Fruit fly (Drosophila melanogaster) whole organism, prepupa: Measurements from ENCODE around the gene Hand.
A peak's percentile ranks its signal among the peaks of the same experiment; 100 is the strongest.

Experiments used
- Blimp-1 ChIP-seq: fragments of 200-800 bp; sonication (Bioruptor generic); optimal IDR thresholded peaks from 3 replicates; lab custom pipeline; 2017; ENCODE audit warnings: missing biosample characterization, missing genetic modification characterization, mild to moderate bottlenecking, moderate library complexity, missing genetic modification reagents
- CG10631 ChIP-seq: fragments of 200-800 bp; sonication (Bioruptor generic); optimal IDR thresholded peaks from 2 replicates; lab custom pipeline; 2016; ENCODE audit warnings: missing biosample characterization, missing genetic modification characterization
- CG11294 ChIP-seq: fragments of 200-800 bp; sonication (Bioruptor generic); IDR thresholded peaks from 2 replicates; pipeline ENCODE4 v1.3.6; 2022; ENCODE audit warnings: missing biosample characterization, missing genetic modification characterization
- CG15336 ChIP-seq: fragments of 200-800 bp; sonication (Bioruptor generic); IDR thresholded peaks from 2 replicates; pipeline ENCODE4 v1.3.6; 2022; ENCODE audit warnings: missing biosample characterization, missing genetic modification characterization
- CG16779 ChIP-seq: fragments of 200-800 bp; sonication (Bioruptor generic); optimal IDR thresholded peaks from 3 replicates; lab custom pipeline; 2017; ENCODE audit warnings: missing biosample characterization, mild to moderate bottlenecking, missing genetic modification characterization
- CG3032 ChIP-seq: fragments of 200-800 bp; optimal IDR thresholded peaks from 2 replicates; lab custom pipeline; 2019; ENCODE audit warnings: missing biosample characterization, mild to moderate bottlenecking, missing genetic modification characterization, moderate library complexity
- CG31627 ChIP-seq: fragments of 200-800 bp; sonication (Bioruptor generic); optimal IDR thresholded peaks from 3 replicates; lab custom pipeline; 2016; ENCODE audit warnings: missing biosample characterization, missing genetic modification characterization
- CG32006 ChIP-seq: fragments of 200-800 bp; sonication (Bioruptor generic); optimal IDR thresholded peaks from 3 replicates; lab custom pipeline; 2017; ENCODE audit warnings: missing biosample characterization, mild to moderate bottlenecking, missing genetic modification characterization
- CG34406 ChIP-seq: fragments of 200-800 bp; sonication (Bioruptor generic); optimal IDR thresholded peaks from 3 replicates; lab custom pipeline; 2016; ENCODE audit warnings: missing biosample characterization, missing genetic modification characterization
- CG3919 ChIP-seq: fragments of 200-800 bp; sonication (Bioruptor generic); optimal IDR thresholded peaks from 3 replicates; lab custom pipeline; 2016; ENCODE audit warnings: missing biosample characterization, missing genetic modification characterization
- CG6163 ChIP-seq: fragments of 200-800 bp; sonication (Bioruptor generic); IDR thresholded peaks from 3 replicates; pipeline ENCODE4 v1.3.6; 2022; ENCODE audit warnings: missing biosample characterization, missing genetic modification characterization
- CG6808 ChIP-seq: fragments of 200-800 bp; sonication (Bioruptor generic); optimal IDR thresholded peaks from 3 replicates; lab custom pipeline; 2017; ENCODE audit warnings: missing biosample characterization, missing genetic modification characterization, mild to moderate bottlenecking, moderate library complexity, missing genetic modification reagents
- CG8119 ChIP-seq: fragments of 200-800 bp; sonication (Bioruptor generic); IDR thresholded peaks from 3 replicates; pipeline ENCODE4 v1.3.6; 2022; ENCODE audit warnings: missing biosample characterization, missing genetic modification characterization
- CG8632 ChIP-seq: fragments of 200-800 bp; sonication (Bioruptor generic); optimal IDR thresholded peaks from 3 replicates; lab custom pipeline; 2016; ENCODE audit warnings: missing biosample characterization, missing genetic modification characterization
- Eip78C ChIP-seq: fragments of 200-800 bp; sonication (Bioruptor generic); peaks from one replicate; lab custom pipeline; 2016; ENCODE audit warnings: missing biosample characterization, missing genetic modification characterization
- Eip93F ChIP-seq: fragments of 200-800 bp; sonication (Bioruptor generic); optimal IDR thresholded peaks from 2 replicates; lab custom pipeline; 2016; ENCODE audit warnings: missing biosample characterization, mild to moderate bottlenecking, missing genetic modification characterization
- Ets21C ChIP-seq: fragments of 200-800 bp; sonication (Bioruptor generic); optimal IDR thresholded peaks from 3 replicates; lab custom pipeline; 2016; ENCODE audit warnings: missing biosample characterization, missing genetic modification characterization
- Ets96B ChIP-seq: fragments of 200-800 bp; optimal IDR thresholded peaks from 2 replicates; lab custom pipeline; 2019; ENCODE audit warnings: missing biosample characterization, mild to moderate bottlenecking, missing genetic modification characterization, moderate library complexity
- Gug ChIP-seq: fragments of 200-800 bp; sonication (Bioruptor generic); IDR thresholded peaks from 2 replicates; pipeline ENCODE4 v1.3.6; 2022; ENCODE audit warnings: missing biosample characterization, missing genetic modification characterization
- Hr39 ChIP-seq: fragments of 200-800 bp; sonication (Bioruptor generic); optimal IDR thresholded peaks from 2 replicates; lab custom pipeline; 2016; ENCODE audit warnings: missing biosample characterization, missing genetic modification characterization
- Met ChIP-seq: fragments of 200-800 bp; sonication (Bioruptor generic); optimal IDR thresholded peaks from 3 replicates; lab custom pipeline; 2016; ENCODE audit warnings: missing biosample characterization, missing genetic modification characterization
- Sox14 ChIP-seq: fragments of 200-800 bp; sonication (Bioruptor generic); optimal IDR thresholded peaks from 3 replicates; lab custom pipeline; 2016; ENCODE audit warnings: missing biosample characterization, missing genetic modification characterization
- Sox15 ChIP-seq: fragments of 200-800 bp; sonication (Bioruptor generic); optimal IDR thresholded peaks from 3 replicates; lab custom pipeline; 2016; ENCODE audit warnings: missing biosample characterization, missing genetic modification characterization
- achi ChIP-seq: fragments of 200-800 bp; sonication (Bioruptor generic); optimal IDR thresholded peaks from 3 replicates; lab custom pipeline; 2016; ENCODE audit warnings: missing biosample characterization, missing genetic modification characterization
- acj6 ChIP-seq: fragments of 200-800 bp; sonication (Bioruptor generic); optimal IDR thresholded peaks from 3 replicates; lab custom pipeline; 2016; ENCODE audit warnings: missing biosample characterization, missing genetic modification characterization
- cyc ChIP-seq: fragments of 200-800 bp; sonication (Bioruptor generic); optimal IDR thresholded peaks from 3 replicates; lab custom pipeline; 2016; ENCODE audit warnings: missing biosample characterization, missing genetic modification characterization
- dsx ChIP-seq: fragments of 200-800 bp; optimal IDR thresholded peaks from 3 replicates; lab custom pipeline; 2019; ENCODE audit warnings: missing biosample characterization, mild to moderate bottlenecking, missing genetic modification characterization, moderate library complexity; ENCODE audit not compliant: poor library complexity, severe bottlenecking
- eg ChIP-seq: fragments of 200-800 bp; sonication (Bioruptor generic); IDR thresholded peaks from 3 replicates; pipeline ENCODE4 v1.3.6; 2022; ENCODE audit warnings: missing biosample characterization, missing genetic modification characterization
- esn ChIP-seq: fragments of 200-800 bp; sonication (Bioruptor generic); optimal IDR thresholded peaks from 2 replicates; lab custom pipeline; 2016; ENCODE audit warnings: missing biosample characterization, mild to moderate bottlenecking, missing genetic modification characterization, moderate library complexity
- fd59A ChIP-seq: fragments of 200-800 bp; sonication (Bioruptor generic); optimal IDR thresholded peaks from 2 replicates; lab custom pipeline; 2017; ENCODE audit warnings: missing biosample characterization, mild to moderate bottlenecking, missing genetic modification characterization, missing genetic modification reagents
- fkh ChIP-seq: fragments of 200-800 bp; sonication (Bioruptor generic); optimal IDR thresholded peaks from 3 replicates; lab custom pipeline; 2017; ENCODE audit warnings: missing biosample characterization, mild to moderate bottlenecking, missing genetic modification characterization, moderate library complexity
- lz ChIP-seq: fragments of 200-800 bp; sonication (Bioruptor generic); optimal IDR thresholded peaks from 3 replicates; lab custom pipeline; 2016; ENCODE audit warnings: missing biosample characterization, missing genetic modification characterization
- net ChIP-seq: fragments of 200-800 bp; sonication (Bioruptor generic); optimal IDR thresholded peaks from 3 replicates; lab custom pipeline; 2016; ENCODE audit warnings: missing biosample characterization, missing genetic modification characterization
- pdm3 ChIP-seq: fragments of 200-800 bp; sonication (Bioruptor generic); optimal IDR thresholded peaks from 3 replicates; lab custom pipeline; 2016; ENCODE audit warnings: missing biosample characterization, missing genetic modification characterization
- spab ChIP-seq: fragments of 200-800 bp; sonication (Bioruptor generic); optimal IDR thresholded peaks from 2 replicates; lab custom pipeline; 2017; ENCODE audit warnings: missing biosample characterization, mild to moderate bottlenecking, missing genetic modification characterization, missing genetic modification reagents
- ss ChIP-seq, 2 experiments: fragments of 200-800 bp; sonication (Bioruptor generic); optimal IDR thresholded peaks; 2 replicates in 1 of 2; 3 replicates in 1 of 2; lab custom pipeline; 2017 to 2018; ENCODE audit warnings: mild to moderate bottlenecking in 2 of 2, missing biosample characterization in 2 of 2, missing genetic modification characterization in 2 of 2, moderate library complexity in 1 of 2
- svp ChIP-seq: fragments of 200-800 bp; sonication (Bioruptor generic); peaks from one replicate; lab custom pipeline; 2016; ENCODE audit warnings: missing biosample characterization, missing genetic modification characterization
- topi ChIP-seq: fragments of 200-800 bp; sonication (Bioruptor generic); optimal IDR thresholded peaks from 3 replicates; lab custom pipeline; 2016; ENCODE audit warnings: missing biosample characterization, missing genetic modification characterization

Gene Hand

DNA sequence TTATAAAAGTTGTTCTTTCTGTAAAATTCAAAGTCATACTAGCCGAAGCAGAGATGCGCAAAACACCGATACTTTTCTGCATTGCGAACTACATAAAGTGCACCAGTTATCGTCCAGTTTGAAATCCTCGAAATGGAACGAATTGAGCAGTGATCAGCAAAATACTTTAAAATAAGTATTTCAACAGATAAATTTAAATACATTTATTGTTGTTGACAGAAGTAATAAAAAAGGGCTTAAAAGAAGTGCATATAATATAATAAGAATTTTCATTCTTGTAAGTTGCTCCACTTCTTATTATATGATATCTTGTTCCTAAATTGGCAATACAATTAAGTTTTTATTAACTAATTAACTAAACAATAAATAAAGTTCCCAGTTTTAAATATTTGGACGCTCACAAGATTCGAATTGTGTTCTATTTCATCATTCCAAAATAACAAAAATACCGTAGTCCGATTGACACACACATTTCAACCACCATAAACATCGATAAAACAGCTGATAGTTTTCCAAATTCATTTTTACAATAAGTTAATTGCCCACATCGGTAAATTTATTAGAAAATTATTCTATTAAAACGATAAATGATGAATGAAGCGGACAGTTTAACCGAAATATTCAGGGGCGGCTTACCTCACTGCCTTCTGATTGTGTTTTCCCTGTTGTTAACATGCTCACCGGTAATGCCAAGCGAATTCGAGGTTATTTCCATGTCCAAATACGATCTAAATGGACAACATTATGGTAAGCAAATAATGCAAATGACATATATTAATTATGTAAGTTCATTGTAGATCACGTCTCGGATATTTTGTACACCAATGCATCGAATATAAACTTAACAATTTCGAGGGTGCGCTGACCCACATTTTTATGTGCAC, 19.4 kb upstream of the Hand start, which contains the start of the genes Usp14 and CG4972:
Gene Usp14, minus strand, starts transcription at position 70 of the 884 bp plus-strand sequence.
Gene CG4972, plus strand, starts transcription at position 466 of the 884 bp plus-strand sequence.
- TF ChIP-seq CG3032 (tag; lab: Kevin White, UChicago): peak; percentile 34
- peak; percentile 6 for TF ChIP-seq esn (GFP tag; lab: Kevin White, UChicago)
- peak; percentile 25 for TF ChIP-seq fkh (GFP tag; lab: Kevin White, UChicago)
- peak; percentile 22 for TF ChIP-seq cyc (GFP tag; lab: Kevin White, UChicago)
- peak; percentile 21 for TF ChIP-seq Sox14 (GFP tag; lab: Kevin White, UChicago)
- TF ChIP-seq eg (GFP tag; lab: Robert Waterston, UW): no peak
- TF ChIP-seq Ets21C: no peak
- TF ChIP-seq topi: peak; percentile 26

DNA sequence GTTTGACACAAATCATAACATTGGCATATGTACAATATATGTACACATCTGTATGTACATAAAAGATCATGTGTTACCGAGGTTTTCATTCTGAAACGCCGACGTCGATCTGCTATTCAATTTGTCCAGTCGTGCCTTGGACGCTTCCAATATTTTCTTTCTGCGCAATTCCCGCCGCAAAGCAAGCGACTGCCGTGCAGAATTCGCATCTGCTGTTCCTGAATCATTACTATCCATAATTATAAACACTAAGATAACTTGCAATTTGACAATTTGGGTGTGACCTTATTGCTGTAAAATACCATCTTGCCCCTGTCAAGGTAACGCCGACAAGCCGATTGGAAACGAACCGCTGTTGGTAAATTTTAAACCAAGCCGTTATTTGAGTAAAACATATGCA, 16.6 kb upstream of the Hand start:
- TF ChIP-seq Sox15 (GFP tag; lab: Kevin White, UChicago) (no peak), CG11294 (no peak), Eip93F (GFP tag; lab: Kevin White, UChicago) (no peak), CG3919 (GFP tag; lab: Kevin White, UChicago) (no peak), CG6808 (GFP tag; lab: Kevin White, UChicago) (no peak), fkh (GFP tag; lab: Kevin White, UChicago) (peak; percentile 69), cyc (GFP tag; lab: Kevin White, UChicago) (no peak), CG8119 (GFP tag; lab: Robert Waterston, UW) (no peak)

DNA sequence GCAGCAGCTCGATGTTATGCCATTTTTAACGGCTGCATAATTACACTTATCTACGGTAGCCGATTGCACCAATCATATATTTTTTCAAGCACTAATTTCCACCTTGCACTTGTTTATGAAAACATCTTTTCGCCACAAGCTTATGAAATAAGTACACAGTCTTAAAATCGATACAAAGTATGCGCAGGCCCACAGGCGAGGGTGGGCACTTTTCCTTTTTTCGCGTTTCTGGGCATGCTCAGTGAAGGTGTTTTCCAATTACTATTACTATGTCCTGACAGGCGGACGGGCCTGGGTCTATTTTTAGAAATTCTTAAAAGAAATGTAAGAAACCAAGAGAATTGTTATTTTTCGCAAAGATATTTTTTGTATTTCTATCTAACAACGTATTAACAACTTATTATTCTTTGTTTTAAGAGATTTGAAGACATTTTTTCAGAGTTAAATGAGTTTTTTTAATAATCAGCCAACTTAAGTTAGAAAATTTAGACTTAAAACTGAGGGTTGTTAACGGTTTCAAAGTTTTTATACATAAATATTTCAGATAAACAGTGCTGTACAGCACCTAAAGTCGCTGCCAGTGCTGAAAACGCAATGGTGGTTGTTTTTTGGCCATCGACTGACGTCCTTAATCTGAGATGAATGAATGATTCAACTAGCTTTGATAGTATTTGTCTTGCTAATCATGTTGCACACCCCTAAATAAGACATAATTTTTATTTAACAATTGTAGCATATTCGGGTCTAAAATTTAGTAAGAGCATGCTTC, 15.6 kb upstream of the Hand start, which contains the start of gene Cdk5alpha:
Gene Cdk5alpha, minus strand, starts transcription at position 343 of the 769 bp plus-strand sequence.
- TF ChIP-seq CG3032 (tag; lab: Kevin White, UChicago) (no peak), topi (peak; percentile 1), esn (GFP tag; lab: Kevin White, UChicago) (peak; percentile 3)

DNA sequence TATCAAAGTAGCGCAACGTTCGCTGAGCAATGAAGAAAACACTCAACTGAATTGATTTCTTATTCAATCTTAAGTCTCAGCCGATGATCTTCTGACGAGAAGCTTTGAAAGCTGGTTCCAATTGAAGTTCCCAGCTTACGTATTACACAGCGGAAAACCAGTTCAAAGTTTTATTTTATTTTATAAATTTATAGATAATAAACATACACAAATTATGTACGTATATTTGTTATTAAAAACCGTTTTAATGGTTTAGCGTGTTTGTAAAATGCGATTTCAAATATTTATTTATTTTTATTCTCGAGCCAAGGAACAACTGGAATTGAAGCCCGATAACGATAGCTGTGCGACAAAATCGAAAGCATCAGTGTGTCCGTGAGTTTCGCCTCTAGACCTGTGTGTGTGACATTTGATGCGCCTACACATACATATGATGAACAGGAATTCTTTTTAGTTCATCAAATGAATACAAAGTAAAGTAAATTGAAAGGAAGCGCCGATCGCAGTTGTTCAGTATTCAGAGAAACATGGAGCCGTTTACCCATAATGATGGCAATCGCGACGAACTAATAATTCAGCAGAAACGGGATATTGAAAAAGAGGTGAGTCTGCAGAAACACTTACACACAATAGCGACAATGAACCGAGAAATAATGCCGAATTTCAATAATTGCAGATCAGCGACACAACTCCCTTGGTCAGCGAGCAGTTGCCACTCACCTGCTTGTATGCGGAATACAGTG, 11.5 kb upstream of the Hand start, which contains the start of the genes CG5390 and CG4968:
Gene CG5390, minus strand, starts transcription at position 77 of the 743 bp plus-strand sequence.
Gene CG4968, plus strand, starts transcription at position 405 of the 743 bp plus-strand sequence.
- TF ChIP-seq Blimp-1 (GFP tag; lab: Kevin White, UChicago) (peak; percentile 56), spab (GFP tag; lab: Kevin White, UChicago) (no peak), eg (GFP tag; lab: Robert Waterston, UW) (no peak; the same call in 2 of the 3 replicates), CG32006 (no peak), CG15336 (peak; percentile 87), Sox14 (GFP tag; lab: Kevin White, UChicago) (peak; percentile 62), fkh (GFP tag; lab: Kevin White, UChicago) (no peak), CG6808 (GFP tag; lab: Kevin White, UChicago) (peak; percentile 65), CG6163 (peak; percentile 79; the same call in 2 of the 3 replicates), CG11294 (no peak; the same call in 1 of the 2 replicates), CG10631 (GFP tag; lab: Kevin White, UChicago) (peak; percentile 80), Eip78C (GFP tag; lab: Kevin White, UChicago) (peak; percentile 90), Eip93F (GFP tag; lab: Kevin White, UChicago) (peak; percentile 89), dsx (GFP tag; lab: Kevin White, UChicago) (peak; percentile 94), topi (peak; percentile 66), lz (GFP tag; lab: Kevin White, UChicago) (peak; percentile 61), Hr39 (GFP tag; lab: Kevin White, UChicago) (no peak), Ets96B (peak; percentile 77), CG16779 (tag; lab: Kevin White, UChicago) (no peak), acj6 (GFP tag; lab: Kevin White, UChicago) (peak; percentile 74), net (GFP tag; lab: Kevin White, UChicago) (no peak), CG31627 (GFP tag; lab: Kevin White, UChicago) (peak; percentile 51), Gug (GFP tag; lab: Robert Waterston, UW) (peak; percentile 63), svp (GFP tag; lab: Kevin White, UChicago) (no peak), CG34406 (GFP tag; lab: Kevin White, UChicago) (peak; percentile 70), CG3919 (GFP tag; lab: Kevin White, UChicago) (no peak), achi (GFP tag; lab: Kevin White, UChicago) (peak; percentile 78), Met (peak; percentile 76), pdm3 (GFP tag; lab: Kevin White, UChicago) (no peak), fd59A (GFP tag; lab: Kevin White, UChicago) (no peak), ss (GFP tag; optimal IDR thresholded peaks at IDR 0.05; lab: Kevin White, UChicago) (peak in 1 of 2 experiments; percentile 77), CG8632 (GFP tag; lab: Kevin White, UChicago) (no peak)
